Fruit fly (Drosophila melanogaster) Kc167 (cell line): ENCODE measurements around the gene CG42811.

Source experiments
- Sin3A ChIP-seq: fragments of >200 bp; optimal IDR thresholded peaks from 2 replicates; lab custom pipeline; 2018; ENCODE audit warnings: missing external identifiers
- h ChIP-seq: fragments of >200 bp; optimal IDR thresholded peaks from 3 replicates; lab custom pipeline; 2018; ENCODE audit warnings: missing external identifiers
- psq ChIP-seq: fragments of >200 bp; optimal IDR thresholded peaks from 2 replicates; lab custom pipeline; 2017; ENCODE audit warnings: missing external identifiers
- ttk ChIP-seq: sonication (Bioruptor generic); optimal IDR thresholded peaks from 2 replicates; lab custom pipeline; 2017; ENCODE audit warnings: missing external identifiers

DNA sequence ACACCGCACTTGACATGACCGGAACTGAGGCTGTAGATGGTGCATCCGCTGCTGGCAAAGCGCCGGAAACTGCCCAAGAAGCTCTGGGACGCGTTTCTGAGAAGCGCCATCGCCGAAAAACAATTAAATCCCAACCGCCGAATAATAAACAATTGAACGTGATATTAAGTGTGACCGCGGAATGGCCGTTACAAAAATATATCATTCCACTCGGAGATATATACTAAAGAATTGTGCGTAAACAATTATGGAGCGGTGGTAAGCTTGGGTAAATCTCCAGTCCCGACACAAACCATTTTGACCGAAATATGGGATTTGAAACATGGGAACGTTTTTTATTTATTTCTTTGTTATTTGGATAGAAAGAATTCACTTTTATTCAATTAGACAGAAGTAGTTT, 7.1 kb downstream of the CG42811 start, which contains the start of gene CG18528:
- TF ChIP-seq h (lab: Kevin White, UChicago) (no peak), psq (lab: Kevin White, UChicago) (no peak), Sin3A (lab: Kevin White, UChicago) (no peak), ttk (lab: Kevin White, UChicago) (no peak)
